Worm (Caenorhabditis elegans): ENCODE measurements around the gene W04E12.7.
"Not testable (repeated sequence)": the region's sequence is repeated elsewhere in the genome, so short reads cannot be mapped to it uniquely, and the experiment has no call there.

Gene W04E12.7

DNA sequence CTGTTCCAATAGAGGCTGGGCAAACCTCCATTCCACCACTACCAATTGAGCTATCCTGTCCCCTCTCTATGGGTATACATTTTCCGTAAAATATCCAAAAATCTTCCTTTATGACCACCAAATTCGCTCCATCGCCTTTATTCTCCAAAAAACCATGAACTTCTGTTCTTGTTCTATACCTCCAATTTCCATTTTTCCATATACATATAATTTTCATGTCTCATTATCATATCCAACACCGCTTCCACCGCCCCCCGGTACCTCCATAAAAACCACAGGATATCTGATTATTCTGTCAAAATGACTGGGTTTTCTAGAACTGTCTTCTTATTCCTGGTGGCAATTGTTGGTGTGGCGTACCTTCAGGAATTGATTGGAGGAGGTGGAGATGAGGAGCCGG lies 21.5 kb downstream of the W04E12.7 start, which contains the start of gene Y43F8C.17:
Y43F8C.17 (plus strand) TSS at position 301 of the 400 bp plus-strand sequence.
- TF ChIP-seq unc-62 (GFP tag; optimal IDR thresholded peaks at IDR 0.05 in 1 of 2): peak in 1 of 2 experiments; percentile 12
- no peak for TF ChIP-seq unc-62 (tag; optimal IDR thresholded peaks at IDR 0.05)
- no peak for TF ChIP-seq spr-3 (GFP tag; optimal IDR thresholded peaks at IDR 0.05)
- TF ChIP-seq nhr-41 (GFP tag; IDR thresholded peaks at IDR 0.05): no peak
- TF ChIP-seq ZK546.5 (tag; optimal IDR thresholded peaks at IDR 0.05): no peak
- TF ChIP-seq rbr-2 (tag; optimal IDR thresholded peaks at IDR 0.05): no peak

DNA sequence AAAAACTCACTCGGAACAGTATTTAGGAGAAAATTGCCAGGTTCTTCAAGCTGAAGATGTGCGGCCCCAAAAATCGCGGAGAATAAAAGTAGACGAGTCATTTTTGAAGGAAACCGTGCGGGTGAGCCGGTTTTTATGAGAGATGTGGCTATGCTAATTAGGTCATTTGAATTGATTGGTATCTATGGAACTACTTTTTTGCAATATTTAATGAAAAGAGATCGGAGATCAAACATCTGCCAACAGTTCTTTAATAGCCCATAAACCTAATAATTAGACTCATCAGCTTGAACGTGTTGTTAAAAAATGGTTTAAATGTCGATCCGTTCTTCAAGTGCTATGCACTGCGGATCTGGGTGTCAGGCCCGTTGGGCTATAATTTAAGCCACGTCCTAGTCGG lies 21.9 kb downstream of the W04E12.7 start, which contains the start of gene Y43F8C.16:
Y43F8C.16 (minus strand) TSS at position 101 of the 400 bp plus-strand sequence.
- no peak for TF ChIP-seq mxl-3 (GFP tag; optimal IDR thresholded peaks at IDR 0.05)
- TF ChIP-seq lin-15B (tag; optimal IDR thresholded peaks at IDR 0.05): no peak
- no peak for TF ChIP-seq jun-1 (tag; optimal IDR thresholded peaks at IDR 0.05)
- no peak for TF ChIP-seq vab-7 (GFP tag; IDR thresholded peaks at IDR 0.05)
- no peak for TF ChIP-seq lir-3 (tag; optimal IDR thresholded peaks at IDR 0.05)
- TF ChIP-seq fkh-10 (GFP tag; optimal IDR thresholded peaks at IDR 0.05): no peak
- no peak for TF ChIP-seq lin-39 (tag; optimal IDR thresholded peaks at IDR 0.05)
- TF ChIP-seq aha-1 (tag): peak; percentile 9
- TF ChIP-seq spr-3 (GFP tag; optimal IDR thresholded peaks at IDR 0.05): no peak

DNA sequence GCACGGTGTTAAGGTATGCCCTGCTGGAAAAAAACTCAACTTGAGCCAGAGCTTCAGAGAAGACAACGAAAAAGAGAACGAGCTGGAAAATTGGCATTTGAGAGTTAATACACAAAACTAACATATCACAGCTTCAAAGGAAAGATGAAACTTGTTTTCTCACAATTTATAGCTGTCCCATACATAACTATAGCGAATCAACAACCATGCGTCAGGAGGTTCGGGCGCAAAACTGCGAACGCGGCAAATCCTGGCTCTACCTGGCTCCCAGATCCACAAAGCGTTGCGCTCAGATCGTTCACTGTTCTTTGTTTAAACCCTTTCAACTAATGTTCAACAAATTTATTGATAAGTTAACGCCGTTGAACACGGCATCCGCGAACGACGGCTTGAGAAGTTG lies 25.7 kb downstream of the W04E12.7 start, which contains the start of gene Y43F8C.23:
Y43F8C.23 (minus strand) TSS at position 101 of the 400 bp plus-strand sequence.
- not testable (repeated sequence) for TF ChIP-seq hlh-11, zag-1, jun-1 (tag; optimal IDR thresholded peaks at IDR 0.05)

DNA sequence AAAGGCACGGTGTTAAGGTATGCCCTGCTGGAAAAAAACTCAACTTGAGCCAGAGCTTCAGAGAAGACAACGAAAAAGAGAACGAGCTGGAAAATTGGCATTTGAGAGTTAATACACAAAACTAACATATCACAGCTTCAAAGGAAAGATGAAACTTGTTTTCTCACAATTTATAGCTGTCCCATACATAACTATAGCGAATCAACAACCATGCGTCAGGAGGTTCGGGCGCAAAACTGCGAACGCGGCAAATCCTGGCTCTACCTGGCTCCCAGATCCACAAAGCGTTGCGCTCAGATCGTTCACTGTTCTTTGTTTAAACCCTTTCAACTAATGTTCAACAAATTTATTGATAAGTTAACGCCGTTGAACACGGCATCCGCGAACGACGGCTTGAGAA lies 26.8 kb downstream of the W04E12.7 start, which contains the start of gene Y43F8C.15:
Y43F8C.15 (minus strand) TSS at position 101 of the 400 bp plus-strand sequence.
- not testable (repeated sequence) for TF ChIP-seq ceh-20 (GFP tag; IDR thresholded peaks at IDR 0.05); lin-15B (tag; optimal IDR thresholded peaks at IDR 0.05); mxl-2 (GFP tag; conservative IDR thresholded peaks at IDR 0.05)

DNA sequence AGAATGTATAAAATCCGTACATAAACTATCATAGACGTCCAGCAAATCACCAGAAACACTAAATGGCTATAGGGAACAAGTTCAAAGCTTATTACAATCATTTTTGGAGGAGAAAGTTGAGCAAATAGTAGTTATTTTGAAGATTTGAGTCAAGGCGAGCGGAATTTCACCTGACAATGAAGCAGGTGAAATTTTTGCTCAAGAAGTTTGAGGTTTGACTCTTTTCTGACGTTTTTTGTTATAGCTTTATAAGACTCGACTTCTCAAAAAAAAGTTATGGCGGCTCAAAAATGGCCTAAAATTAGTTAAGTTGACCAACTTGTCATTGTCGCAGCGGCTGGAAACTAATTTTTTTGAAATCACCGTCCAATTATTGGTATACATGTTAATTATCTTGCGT lies 28.5 kb downstream of the W04E12.7 start, which contains the start of gene srv-3:
srv-3 (minus strand) TSS at position 101 of the 400 bp plus-strand sequence.
- TF ChIP-seq lin-15B (tag; optimal IDR thresholded peaks at IDR 0.05) (no peak), ztf-7 (tag; optimal IDR thresholded peaks at IDR 0.05) (no peak), nhr-111 (GFP tag; optimal IDR thresholded peaks at IDR 0.05) (no peak), skn-1 (tag; optimal IDR thresholded peaks at IDR 0.05) (no peak), dmd-6 (GFP tag; IDR thresholded peaks at IDR 0.05) (no peak), zfp-3 (GFP tag; conservative IDR thresholded peaks at IDR 0.05) (no peak), hlh-30 (tag; optimal IDR thresholded peaks at IDR 0.05; ENCODE audit: insufficient read depth) (no peak)

DNA sequence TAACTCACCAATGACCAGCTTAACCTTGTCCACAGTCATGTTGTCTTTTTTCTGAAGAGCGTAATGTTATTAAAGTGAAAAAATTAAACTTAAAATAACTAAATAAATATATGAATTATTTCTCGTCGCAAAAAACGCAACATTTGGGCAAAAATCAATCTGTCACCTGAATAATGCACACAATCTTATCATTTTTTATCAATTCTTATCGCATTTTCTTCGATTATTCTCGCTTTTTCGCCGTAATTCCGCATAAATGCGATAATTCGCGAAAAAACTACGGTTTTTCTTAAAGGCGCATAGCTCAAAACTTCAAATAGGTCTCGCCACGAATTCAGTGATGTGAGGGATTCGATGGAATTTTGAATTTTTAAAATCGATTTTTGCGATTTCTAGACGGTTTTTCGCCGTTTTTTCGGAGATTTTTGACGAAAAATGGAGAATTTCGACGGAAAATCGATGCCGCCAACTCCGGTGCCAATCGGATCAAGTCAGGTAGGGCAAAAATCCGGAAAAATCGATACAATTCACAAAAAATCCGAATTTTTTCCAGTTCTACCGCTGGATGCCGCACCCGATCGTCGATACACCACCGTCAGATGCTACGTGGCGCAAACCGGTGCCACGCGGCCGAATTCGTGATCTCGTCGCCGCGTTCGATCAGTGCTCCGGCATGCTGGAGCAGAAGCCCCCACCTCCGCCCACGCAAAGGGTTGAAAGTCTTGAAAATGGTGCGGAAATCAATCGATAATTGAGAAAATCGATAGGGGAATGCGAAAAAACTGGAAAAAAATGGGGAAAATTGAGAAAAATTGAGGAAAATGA lies 39.8 kb downstream of the W04E12.7 start, which contains the start of the genes Y43F8C.13 and ani-3:
Y43F8C.13 (minus strand) TSS at position 51 of the 825 bp plus-strand sequence.
ani-3 (plus strand) TSS at position 385 of the 825 bp plus-strand sequence.
- TF ChIP-seq zfp-3 (GFP tag; conservative IDR thresholded peaks at IDR 0.05) (no peak), daf-12 (tag; optimal IDR thresholded peaks at IDR 0.05) (no peak), Y75B8A.6 (GFP tag; IDR thresholded peaks at IDR 0.05) (no peak), dmd-8 (GFP tag; IDR thresholded peaks at IDR 0.05) (no peak), snpc-1.2 (GFP tag; IDR thresholded peaks at IDR 0.05) (no peak), dve-1 (tag; optimal IDR thresholded peaks at IDR 0.05; ENCODE audit: insufficient read depth) (peak; percentile 61), lim-7 (GFP tag; IDR thresholded peaks at IDR 0.05) (no peak), sdz-12 (GFP tag; optimal IDR thresholded peaks at IDR 0.05) (no peak), ctbp-1 (GFP tag; IDR thresholded peaks at IDR 0.05) (no peak), nhr-42 (GFP tag; IDR thresholded peaks at IDR 0.05) (no peak), F49E8.2 (tag; optimal IDR thresholded peaks at IDR 0.05; ENCODE audit: borderline replicate concordance) (no peak), hif-1 (tag; optimal IDR thresholded peaks at IDR 0.05) (no peak), F10B5.3 (tag; optimal IDR thresholded peaks at IDR 0.05) (no peak), lin-1 (GFP tag; IDR thresholded peaks at IDR 0.05) (no peak), nhr-111 (GFP tag; optimal IDR thresholded peaks at IDR 0.05) (no peak), saeg-2 (GFP tag; IDR thresholded peaks at IDR 0.05) (no peak), nhr-102 (tag; optimal IDR thresholded peaks at IDR 0.05) (no peak), nhr-25 (tag; optimal IDR thresholded peaks at IDR 0.05; ENCODE audit: borderline replicate concordance, insufficient read depth) (no peak)
